Fruit fly (Drosophila melanogaster) whole organism, adult: ENCODE data around the gene Pfdn1.

ENCODE experiments used
- CG11617 ChIP-seq: fragments of 200-800 bp; sonication (Bioruptor generic); optimal IDR thresholded peaks from 2 replicates; lab custom pipeline; 2017; ENCODE audit warnings: mild to moderate bottlenecking, missing biosample characterization, missing genetic modification reagents, missing genetic modification characterization
- CG12768 ChIP-seq: fragments of 200-800 bp; sonication (Bioruptor generic); optimal IDR thresholded peaks from 2 replicates; lab custom pipeline; 2017; ENCODE audit warnings: missing biosample characterization, missing genetic modification characterization, mild to moderate bottlenecking, moderate library complexity, missing genetic modification reagents
- CG14711 ChIP-seq: fragments of 200-800 bp; sonication (Bioruptor generic); optimal IDR thresholded peaks from 2 replicates; lab custom pipeline; 2018; ENCODE audit warnings: missing biosample characterization, mild to moderate bottlenecking, missing genetic modification characterization, moderate library complexity
- CG1620 ChIP-seq: fragments of 200-800 bp; sonication (Bioruptor generic); optimal IDR thresholded peaks from 2 replicates; lab custom pipeline; 2016; ENCODE audit warnings: missing biosample characterization, missing genetic modification characterization
- CG33017 ChIP-seq: fragments of 200-800 bp; sonication (Bioruptor generic); optimal IDR thresholded peaks from 2 replicates; lab custom pipeline; 2018; ENCODE audit warnings: missing biosample characterization, mild to moderate bottlenecking, missing genetic modification characterization, moderate library complexity
- CG5204 ChIP-seq: fragments of 200-800 bp; sonication (Bioruptor generic); optimal IDR thresholded peaks from 2 replicates; lab custom pipeline; 2016; ENCODE audit warnings: missing biosample characterization, missing genetic modification characterization
- CG7045 ChIP-seq: fragments of 200-800 bp; sonication (Bioruptor generic); optimal IDR thresholded peaks from 2 replicates; lab custom pipeline; 2017; ENCODE audit warnings: missing biosample characterization, mild to moderate bottlenecking, missing genetic modification characterization
- CG7101 ChIP-seq: fragments of 200-800 bp; sonication (Bioruptor generic); optimal IDR thresholded peaks from 2 replicates; lab custom pipeline; 2018; ENCODE audit warnings: missing biosample characterization, mild to moderate bottlenecking, missing genetic modification characterization, moderate library complexity
- Crg-1 ChIP-seq: fragments of 200-800 bp; sonication (Bioruptor generic); optimal IDR thresholded peaks from 2 replicates; lab custom pipeline; 2016; ENCODE audit warnings: missing biosample characterization, missing genetic modification characterization
- Hr96 ChIP-seq: fragments of 200-800 bp; sonication (Bioruptor generic); optimal IDR thresholded peaks from 2 replicates; lab custom pipeline; 2016; ENCODE audit warnings: missing biosample characterization, missing genetic modification characterization
- Mnt ChIP-seq: fragments of 200-800 bp; sonication (Bioruptor generic); optimal IDR thresholded peaks from 2 replicates; lab custom pipeline; 2016; ENCODE audit warnings: missing biosample characterization, mild to moderate bottlenecking, missing genetic modification characterization
- bab1 ChIP-seq: fragments of 200-800 bp; sonication (Bioruptor generic); optimal IDR thresholded peaks from 3 replicates; lab custom pipeline; 2019; ENCODE audit warnings: missing biosample characterization, mild to moderate bottlenecking, missing genetic modification characterization, moderate library complexity
- cic ChIP-seq: fragments of 200-800 bp; sonication (Bioruptor generic); optimal IDR thresholded peaks from 2 replicates; lab custom pipeline; 2017; ENCODE audit warnings: missing biosample characterization, mild to moderate bottlenecking, missing genetic modification characterization, moderate library complexity
- cnc ChIP-seq, 2 experiments: fragments of >200 bp; optimal IDR thresholded peaks; 2 replicates each; lab custom pipeline; 2017
- kay ChIP-seq: fragments of 200-800 bp; sonication (Bioruptor generic); peaks from one replicate; lab custom pipeline; 2016; ENCODE audit warnings: missing biosample characterization, missing genetic modification characterization, borderline replicate concordance
- ovo ChIP-seq: fragments of 200-800 bp; sonication (Bioruptor generic); optimal IDR thresholded peaks from 2 replicates; lab custom pipeline; 2016; ENCODE audit warnings: missing biosample characterization, missing genetic modification characterization
- pad ChIP-seq: fragments of 200-800 bp; sonication (Bioruptor generic); optimal IDR thresholded peaks from 3 replicates; lab custom pipeline; 2017; ENCODE audit warnings: missing biosample characterization, missing genetic modification characterization, mild to moderate bottlenecking, moderate library complexity, missing genetic modification reagents
- tj ChIP-seq: fragments of 200-800 bp; sonication (Bioruptor generic); optimal IDR thresholded peaks from 3 replicates; lab custom pipeline; 2017; ENCODE audit warnings: missing biosample characterization, mild to moderate bottlenecking, missing genetic modification characterization, moderate library complexity
- toe ChIP-seq: fragments of 200-800 bp; sonication (Bioruptor generic); optimal IDR thresholded peaks from 2 replicates; lab custom pipeline; 2016; ENCODE audit warnings: missing biosample characterization, missing genetic modification characterization

The Pfdn1 gene

DNA sequence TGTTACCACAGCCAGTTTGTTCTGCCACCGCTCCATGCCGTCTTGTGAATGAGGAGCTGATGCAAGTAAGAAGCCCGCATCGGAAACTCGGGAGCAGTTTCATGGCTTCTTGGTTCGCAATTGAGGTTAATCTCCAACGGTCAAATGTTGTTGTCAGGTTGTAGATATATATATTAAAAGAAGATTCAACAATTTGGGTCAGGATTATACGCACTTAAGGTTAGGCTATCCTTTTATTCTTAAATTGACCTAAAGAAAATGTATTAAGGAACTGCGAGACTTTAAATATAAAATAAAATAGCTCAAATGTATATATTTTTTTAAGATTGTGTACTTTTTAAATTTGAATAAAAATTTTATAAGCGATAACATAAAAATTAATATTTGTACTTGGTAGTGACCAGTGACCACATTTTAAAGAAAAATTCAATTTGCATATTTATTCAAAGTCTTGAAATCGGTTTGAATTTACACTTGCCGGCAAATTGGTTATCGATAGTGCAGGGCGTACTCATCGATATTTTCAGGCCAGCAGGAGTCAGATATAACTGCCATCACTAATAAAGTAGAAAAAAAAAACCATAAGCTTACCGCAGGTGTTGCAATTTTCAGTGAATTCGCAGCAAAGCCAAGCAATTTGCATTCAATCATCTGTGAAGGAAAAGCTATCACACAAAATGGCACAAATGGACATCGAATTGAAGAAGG is at the start of gene Pfdn1, which contains the start of gene CG9150:
Gene Pfdn1 (plus strand): TSS at position 536 of the 708 bp plus-strand sequence.
Gene CG9150 (minus strand): TSS at position 51 of the 708 bp plus-strand sequence.
- TF ChIP-seq Mnt (GFP tag; lab: Kevin White, UChicago) (peak; percentile 66), CG7101 (tag; lab: Kevin White, UChicago) (peak; percentile 22), bab1 (GFP tag; lab: Kevin White, UChicago) (peak; percentile 66), CG7045 (GFP tag; lab: Kevin White, UChicago) (no peak), tj (peak; percentile 16)

DNA sequence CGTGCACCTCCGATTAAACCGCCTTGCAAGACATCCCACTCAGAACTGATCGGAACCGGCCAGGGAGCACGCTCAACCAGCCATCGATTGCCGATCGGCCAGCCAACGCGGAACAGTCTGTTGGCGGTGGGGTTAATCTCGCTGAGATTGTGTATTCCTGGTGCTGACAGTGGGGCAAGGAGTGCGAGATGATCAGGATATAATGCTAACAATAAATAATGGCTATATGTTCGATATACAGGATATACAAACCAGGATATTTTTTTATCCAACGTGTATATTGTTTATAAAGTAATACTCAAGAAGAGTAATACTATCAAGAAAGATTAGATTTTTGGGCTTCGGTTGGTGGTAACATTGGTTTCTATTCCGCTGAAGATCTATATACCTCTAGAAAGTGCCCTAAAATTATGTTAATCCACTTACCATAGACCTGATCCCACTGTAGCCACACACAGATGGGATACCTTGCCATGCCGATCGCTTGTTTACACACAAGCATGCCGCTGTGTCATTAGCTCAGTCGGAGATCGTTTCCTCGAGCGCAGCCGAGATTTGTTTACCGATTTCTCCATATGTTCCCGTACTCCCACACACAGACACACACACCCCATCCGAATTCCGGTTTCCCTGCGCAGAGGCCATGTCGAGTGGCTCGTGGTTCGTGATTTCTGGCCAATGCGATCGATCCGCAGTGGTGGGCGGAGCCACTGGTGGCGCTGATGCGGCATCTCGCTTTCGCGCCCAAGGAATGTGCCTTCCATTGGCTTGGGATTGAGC is 49.3 kb upstream of the Pfdn1 start, which contains the start of gene H2.0:
Gene H2.0 (minus strand): TSS at position 51 of the 780 bp plus-strand sequence.
- TF ChIP-seq CG7045 (GFP tag; lab: Kevin White, UChicago): no peak
- no peak for TF ChIP-seq CG33017
- no peak for TF ChIP-seq CG1620 (GFP tag; lab: Kevin White, UChicago)
- TF ChIP-seq toe (GFP tag; lab: Kevin White, UChicago): no peak
- TF ChIP-seq tj: no peak
- no peak for TF ChIP-seq CG12768 (GFP tag; lab: Kevin White, UChicago)
- TF ChIP-seq CG7101 (tag; lab: Kevin White, UChicago): no peak
- TF ChIP-seq pad (GFP tag; lab: Kevin White, UChicago): no peak
- TF ChIP-seq CG5204 (GFP tag; lab: Kevin White, UChicago): no peak

DNA sequence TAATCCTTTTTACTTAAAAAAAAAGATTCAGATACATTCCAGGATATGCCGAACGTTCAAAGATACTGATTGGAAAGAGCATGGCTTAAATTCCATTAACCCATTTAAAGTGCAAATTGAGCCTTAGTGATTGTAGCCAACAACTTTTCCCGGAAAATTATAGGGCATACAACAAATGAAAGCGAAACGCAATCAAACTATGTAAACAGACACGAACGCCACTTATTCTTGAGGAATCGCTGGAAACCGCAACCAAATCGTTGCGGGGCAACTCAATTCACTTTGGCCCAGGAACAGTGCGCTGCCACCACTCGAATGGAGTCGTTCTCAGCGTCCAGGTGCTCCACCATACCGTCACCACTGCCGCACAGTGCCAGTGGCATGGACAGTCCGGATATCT is 48.3 kb upstream of the Pfdn1 start, which contains the start of gene CG13996:
Gene CG13996 (plus strand): TSS at position 301 of the 400 bp plus-strand sequence.
- TF ChIP-seq bab1 (GFP tag; lab: Kevin White, UChicago): no peak
- TF ChIP-seq CG7045 (GFP tag; lab: Kevin White, UChicago): no peak
- no peak for TF ChIP-seq Mnt (GFP tag; lab: Kevin White, UChicago)
- TF ChIP-seq Hr96 (GFP tag; lab: Kevin White, UChicago): no peak
- TF ChIP-seq pad (GFP tag; lab: Kevin White, UChicago): no peak
- TF ChIP-seq kay (GFP tag; lab: Kevin White, UChicago): no peak
- TF ChIP-seq cnc (optimal IDR thresholded peaks at IDR 0.05; lab: Kevin White, UChicago): no peak
- no peak for TF ChIP-seq tj
- no peak for TF ChIP-seq CG11617 (GFP tag; lab: Kevin White, UChicago)

DNA sequence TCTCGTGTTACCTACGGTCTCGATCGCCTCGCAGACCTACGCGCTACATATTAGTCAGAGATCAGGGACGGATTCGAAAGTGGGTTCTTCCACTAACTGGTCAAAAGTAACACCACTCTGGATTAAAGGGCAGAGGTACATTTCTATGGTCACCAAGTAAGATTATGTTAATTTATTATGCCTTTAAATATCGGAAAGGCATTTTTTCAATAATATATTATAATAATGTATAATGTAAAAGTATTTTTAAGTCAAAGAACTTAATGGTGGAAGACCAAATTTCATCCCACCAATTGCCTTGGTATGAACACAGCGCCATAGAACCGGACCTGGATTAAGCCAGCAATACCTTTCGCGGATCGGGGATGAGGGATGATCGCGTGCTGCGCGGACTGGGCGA is 46.1 kb upstream of the Pfdn1 start:
- no peak for TF ChIP-seq CG12768 (GFP tag; lab: Kevin White, UChicago)

DNA sequence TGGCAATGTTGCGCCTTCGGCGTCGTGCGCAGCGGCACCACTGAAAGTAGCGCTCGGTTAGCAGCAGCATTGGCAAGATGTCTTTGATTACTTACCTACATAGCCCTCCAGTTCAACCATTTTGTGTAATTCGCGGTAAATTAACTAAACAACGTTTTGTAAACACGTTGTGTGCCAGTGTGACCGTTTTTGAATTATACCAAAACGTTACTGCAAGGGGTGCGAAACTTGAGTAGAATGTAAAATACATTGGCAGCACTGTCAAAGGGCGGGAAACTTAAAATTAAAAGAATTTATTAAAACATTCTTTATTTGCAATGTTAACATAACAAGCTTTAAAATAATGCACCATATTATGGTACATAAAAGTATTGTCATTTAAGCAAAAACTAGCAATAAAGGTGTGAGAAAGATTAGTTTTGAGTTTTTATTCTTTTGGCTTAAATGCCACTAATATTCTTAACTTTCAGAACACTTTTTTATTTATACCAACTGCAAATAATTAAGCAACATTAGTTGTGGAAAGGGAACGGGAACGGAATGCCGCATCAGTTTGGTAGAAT is 44.5 kb upstream of the Pfdn1 start, which contains the start of gene CG9107:
Gene CG9107 (minus strand): TSS at position 195 of the 563 bp plus-strand sequence.
- TF ChIP-seq cnc (optimal IDR thresholded peaks at IDR 0.05; lab: Kevin White, UChicago): no peak
- TF ChIP-seq Mnt (GFP tag; lab: Kevin White, UChicago): peak; percentile 54
- TF ChIP-seq CG33017: no peak
- no peak for TF ChIP-seq CG12768 (GFP tag; lab: Kevin White, UChicago)

DNA sequence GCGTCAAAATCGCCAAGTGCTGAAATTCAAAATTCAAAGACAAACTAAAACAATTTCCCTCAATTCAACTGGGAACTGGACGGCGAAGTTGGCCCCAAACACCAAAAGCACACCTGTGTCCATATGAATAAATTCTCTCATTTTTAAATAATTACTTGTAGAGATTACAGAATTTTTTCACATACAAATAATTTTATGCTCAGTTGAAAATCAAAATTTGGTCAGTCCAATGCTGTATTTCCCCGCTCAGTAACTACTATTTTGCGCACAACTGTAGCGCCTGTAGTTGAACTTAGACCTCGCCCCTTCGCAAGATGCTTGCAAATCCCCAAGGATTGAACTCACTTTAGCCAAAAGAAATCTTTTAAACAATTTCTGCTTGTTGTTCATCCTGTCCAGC is 40.2 kb upstream of the Pfdn1 start:
- no peak for TF ChIP-seq toe (GFP tag; lab: Kevin White, UChicago)
- no peak for TF ChIP-seq pad (GFP tag; lab: Kevin White, UChicago)
- no peak for TF ChIP-seq tj
- TF ChIP-seq CG12768 (GFP tag; lab: Kevin White, UChicago): no peak
- no peak for TF ChIP-seq Mnt (GFP tag; lab: Kevin White, UChicago)
- TF ChIP-seq CG14711: no peak
- no peak for TF ChIP-seq CG11617 (GFP tag; lab: Kevin White, UChicago)
- no peak for TF ChIP-seq cnc (optimal IDR thresholded peaks at IDR 0.05; lab: Kevin White, UChicago)
- TF ChIP-seq CG7045 (GFP tag; lab: Kevin White, UChicago): no peak
- TF ChIP-seq CG7101 (tag; lab: Kevin White, UChicago): no peak
- no peak for TF ChIP-seq CG33017
- TF ChIP-seq cic (GFP tag; lab: Kevin White, UChicago): no peak
- no peak for TF ChIP-seq Crg-1 (GFP tag; lab: Kevin White, UChicago)
- no peak for TF ChIP-seq ovo (GFP tag; lab: Kevin White, UChicago)
- TF ChIP-seq Hr96 (GFP tag; lab: Kevin White, UChicago): no peak
- TF ChIP-seq CG1620 (GFP tag; lab: Kevin White, UChicago): no peak
- TF ChIP-seq bab1 (GFP tag; lab: Kevin White, UChicago): no peak

DNA sequence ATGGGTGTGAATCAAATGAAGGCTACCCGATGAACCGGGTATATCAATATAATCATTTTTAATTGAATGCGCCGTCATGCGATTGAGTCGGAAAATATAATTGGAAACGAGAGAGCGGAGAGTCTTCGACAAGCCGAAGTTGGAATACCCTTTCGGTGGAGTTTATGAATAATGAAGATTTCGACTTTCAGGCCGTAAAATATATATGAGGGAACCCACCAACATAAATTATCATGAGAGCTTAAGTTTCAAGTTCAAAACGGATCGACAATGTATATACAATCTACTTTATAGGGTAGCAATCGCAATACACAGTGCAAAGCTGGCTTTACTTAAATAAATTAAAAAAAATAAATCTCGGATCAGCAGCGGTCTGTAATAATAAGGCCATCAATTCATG is 37.0 kb upstream of the Pfdn1 start:
- TF ChIP-seq toe (GFP tag; lab: Kevin White, UChicago): no peak
